Worm (Caenorhabditis elegans) whole organism, L1 larva: ENCODE data around the gene C44C10.7.

Experiments used
- Y116A8C.19 ChIP-seq: sonication (generic microtip); optimal IDR thresholded peaks from 2 replicates; lab custom pipeline; 2016; ENCODE audit warnings: missing compliant biosample characterization, missing genetic modification characterization, borderline replicate concordance
- alr-1 ChIP-seq: fragments of 200-800 bp; sonication (Bioruptor generic); optimal IDR thresholded peaks from 2 replicates; lab custom pipeline; 2018; ENCODE audit warnings: borderline replicate concordance, mild to moderate bottlenecking, missing genetic modification characterization, missing compliant biosample characterization
- blmp-1 ChIP-seq: fragments of 150-350 bp; optimal IDR thresholded peaks from 2 replicates; lab custom pipeline; 2014; ENCODE audit warnings: missing biosample characterization, missing genetic modification characterization
- ceh-8 ChIP-seq: fragments of 200-800 bp; sonication (Bioruptor generic); optimal IDR thresholded peaks from 2 replicates; lab custom pipeline; 2018; ENCODE audit warnings: mild to moderate bottlenecking, missing genetic modification characterization, moderate library complexity, missing compliant biosample characterization
- ceh-82 ChIP-seq, 3 experiments: fragments of 150-350 bp in 1 of 3; sonication (generic microtip) in 2 of 3; optimal IDR thresholded peaks; 2 replicates each; lab custom pipeline; 2014 to 2017; ENCODE audit warnings: missing biosample characterization in 3 of 3, missing genetic modification characterization in 3 of 3
- ceh-88 ChIP-seq: fragments of 200-800 bp; sonication (Bioruptor generic); IDR thresholded peaks from 2 replicates; pipeline ENCODE4 v1.3.6; 2022; ENCODE audit warnings: missing genetic modification characterization, missing compliant biosample characterization
- ceh-90 ChIP-seq: sonication (generic microtip); optimal IDR thresholded peaks from 2 replicates; lab custom pipeline; 2016; ENCODE audit warnings: missing genetic modification characterization, missing compliant biosample characterization
- ces-1 ChIP-seq: fragments of 150-350 bp; optimal IDR thresholded peaks from 2 replicates; lab custom pipeline; 2014; ENCODE audit warnings: missing biosample characterization, missing genetic modification reagents, missing genetic modification characterization
- dpl-1 ChIP-seq, 3 experiments: fragments of 150-350 bp in 2 of 3; sonication (generic microtip) in 1 of 3; optimal IDR thresholded peaks; 2 replicates each; lab custom pipeline; 2014 to 2017; ENCODE audit warnings: missing biosample characterization in 3 of 3, missing genetic modification characterization in 3 of 3, missing genetic modification reagents in 3 of 3
- dsc-1 ChIP-seq: sonication (generic microtip); optimal IDR thresholded peaks from 2 replicates; lab custom pipeline; 2016; ENCODE audit warnings: mild to moderate bottlenecking, missing genetic modification characterization, missing compliant biosample characterization
- efl-1 ChIP-seq, 4 experiments: fragments of 150-350 bp; optimal IDR thresholded peaks in 3 of 4; peaks in 1 of 4; 1 replicate in 1 of 4; 2 replicates in 3 of 4; lab custom pipeline; 2014; ENCODE audit warnings: missing biosample characterization in 2 of 4, missing genetic modification characterization in 2 of 4, missing genetic modification reagents in 2 of 4
- elt-3 ChIP-seq, 6 experiments: fragments of 150-350 bp in 1 of 6; sonication (generic microtip); optimal IDR thresholded peaks; 2 replicates each; lab custom pipeline; 2017 to 2018; ENCODE audit warnings: missing biosample characterization in 6 of 6, missing genetic modification characterization in 6 of 6, inconsistent platforms in 1 of 6
- fkh-10 ChIP-seq: sonication (generic microtip); optimal IDR thresholded peaks from 2 replicates; lab custom pipeline; 2017; ENCODE audit warnings: missing biosample characterization, missing genetic modification reagents, missing genetic modification characterization
- fkh-4 ChIP-seq: sonication (generic microtip); optimal IDR thresholded peaks from 2 replicates; lab custom pipeline; 2016; ENCODE audit warnings: missing compliant biosample characterization, missing genetic modification characterization, borderline replicate concordance
- fkh-8 ChIP-seq: sonication (generic microtip); optimal IDR thresholded peaks from 2 replicates; lab custom pipeline; 2016; ENCODE audit warnings: mild to moderate bottlenecking, missing genetic modification characterization, missing compliant biosample characterization
- grh-1 ChIP-seq: fragments of 200-800 bp; sonication (Bioruptor generic); IDR thresholded peaks from 2 replicates; pipeline ENCODE4 v1.3.6; 2022; ENCODE audit warnings: missing genetic modification reagents, missing genetic modification characterization, missing compliant biosample characterization
- lin-14 ChIP-seq: fragments of 200-800 bp; sonication (Bioruptor generic); optimal IDR thresholded peaks from 2 replicates; lab custom pipeline; 2018; ENCODE audit warnings: mild to moderate bottlenecking, missing genetic modification characterization, moderate library complexity, missing compliant biosample characterization
- lin-15B ChIP-seq: fragments of 150-350 bp; sonication (generic microtip); optimal IDR thresholded peaks from 3 replicates; lab custom pipeline; 2014; ENCODE audit warnings: missing biosample characterization, missing genetic modification characterization
- lsy-2 ChIP-seq, 2 experiments: fragments of 150-350 bp; optimal IDR thresholded peaks; 2 replicates each; lab custom pipeline; 2014; ENCODE audit warnings: missing biosample characterization in 2 of 2, missing genetic modification characterization in 2 of 2
- mab-9 ChIP-seq: fragments of 200-800 bp; sonication (Bioruptor generic); IDR thresholded peaks from 2 replicates; pipeline ENCODE4 v1.3.6; 2022; ENCODE audit warnings: missing genetic modification reagents, missing genetic modification characterization, missing compliant biosample characterization
- mdl-1 ChIP-seq, 2 experiments: fragments of 150-350 bp; optimal IDR thresholded peaks; 2 replicates each; lab custom pipeline; 2014 to 2017; ENCODE audit warnings: missing biosample characterization in 2 of 2, missing genetic modification characterization in 2 of 2, inconsistent platforms in 1 of 2
- mep-1 ChIP-seq: fragments of 150-350 bp; optimal IDR thresholded peaks from 2 replicates; lab custom pipeline; 2014; ENCODE audit warnings: missing biosample characterization, missing genetic modification characterization
- nhr-11 ChIP-seq: fragments of 150-350 bp; optimal IDR thresholded peaks from 2 replicates; lab custom pipeline; 2014; ENCODE audit warnings: missing biosample characterization, missing genetic modification characterization
- nhr-12 ChIP-seq: sonication (generic microtip); optimal IDR thresholded peaks from 2 replicates; lab custom pipeline; 2017; ENCODE audit warnings: missing biosample characterization, missing genetic modification characterization
- nhr-47 ChIP-seq: sonication (generic microtip); optimal IDR thresholded peaks from 2 replicates; lab custom pipeline; 2016; ENCODE audit warnings: mild to moderate bottlenecking, missing genetic modification characterization, moderate library complexity, missing compliant biosample characterization
- nhr-71 ChIP-seq: sonication (generic microtip); optimal IDR thresholded peaks from 2 replicates; lab custom pipeline; 2016; ENCODE audit warnings: mild to moderate bottlenecking, missing genetic modification characterization, moderate library complexity, missing compliant biosample characterization
- nhr-77 ChIP-seq: fragments of 150-350 bp; optimal IDR thresholded peaks from 2 replicates; lab custom pipeline; 2014; ENCODE audit warnings: missing biosample characterization, missing genetic modification characterization
- nhr-84 ChIP-seq: sonication (generic microtip); optimal IDR thresholded peaks from 2 replicates; lab custom pipeline; 2017; ENCODE audit warnings: missing biosample characterization, missing genetic modification characterization
- nhr-90 ChIP-seq: sonication (generic microtip); optimal IDR thresholded peaks from 2 replicates; lab custom pipeline; 2016; ENCODE audit warnings: mild to moderate bottlenecking, missing genetic modification characterization, missing compliant biosample characterization; ENCODE audit not compliant: poor library complexity
- rnt-1 ChIP-seq: sonication (generic microtip); optimal IDR thresholded peaks from 2 replicates; lab custom pipeline; 2016; ENCODE audit warnings: mild to moderate bottlenecking, missing genetic modification characterization, moderate library complexity, missing compliant biosample characterization
- skn-1 ChIP-seq: fragments of 150-350 bp; optimal IDR thresholded peaks from 2 replicates; lab custom pipeline; 2014; ENCODE audit warnings: missing biosample characterization, missing genetic modification characterization
- snu-23 ChIP-seq: sonication (generic microtip); optimal IDR thresholded peaks from 2 replicates; lab custom pipeline; 2016; ENCODE audit warnings: missing genetic modification characterization, missing compliant biosample characterization
- tbx-2 ChIP-seq: sonication (generic microtip); optimal IDR thresholded peaks from 2 replicates; lab custom pipeline; 2016; ENCODE audit warnings: missing genetic modification characterization, missing compliant biosample characterization
- unc-130 ChIP-seq: fragments of 150-350 bp; optimal IDR thresholded peaks from 2 replicates; lab custom pipeline; 2017; ENCODE audit warnings: missing biosample characterization, missing genetic modification characterization, inconsistent platforms
- ztf-11 ChIP-seq, 2 experiments: sonication (generic microtip); optimal IDR thresholded peaks; 2 replicates each; lab custom pipeline; 2016 to 2017; ENCODE audit warnings: missing genetic modification characterization in 2 of 2, missing biosample characterization in 1 of 2, missing compliant biosample characterization in 1 of 2

The C44C10.7 gene

DNA sequence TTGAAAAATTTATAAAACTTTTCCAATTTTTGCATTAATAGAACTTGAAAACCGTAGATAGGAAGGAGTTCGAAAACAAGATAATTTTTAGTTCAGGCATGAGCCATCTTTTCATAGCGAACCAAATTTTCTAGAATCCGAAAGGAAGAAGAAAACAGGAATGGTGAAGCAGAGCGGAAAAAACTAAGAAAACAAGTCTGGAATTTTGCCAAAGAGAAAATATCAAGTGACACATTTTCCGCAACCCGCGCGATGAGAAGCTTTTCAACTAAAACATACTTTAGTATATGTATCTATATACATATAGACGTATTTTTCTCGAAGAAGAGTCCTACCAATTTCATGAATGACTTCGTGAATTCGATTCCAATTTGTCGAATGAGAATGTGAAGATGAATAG, 46.5 kb downstream of the C44C10.7 start:
- TF ChIP-seq nhr-12 (tag; lab: Kevin White, UChicago) (no peak), alr-1 (tag; lab: Kevin White, UChicago) (no peak), unc-130 (tag; lab: Kevin White, UChicago) (no peak), efl-1 (optimal IDR thresholded peaks at IDR 0.05; lab: Kevin White, UChicago) (no peak), efl-1 (GFP tag; optimal IDR thresholded peaks at IDR 0.05 in 1 of 2; lab: Kevin White, UChicago) (peak in 1 of 2 experiments; percentile 66), nhr-84 (tag; lab: Kevin White, UChicago) (no peak), nhr-11 (tag; lab: Kevin White, UChicago) (no peak), elt-3 (tag; optimal IDR thresholded peaks at IDR 0.05; lab: Kevin White, UChicago) (no peak)

ce11 chrX:11640463-11640995, 47.5 kb downstream of the C44C10.7 start:
- TF ChIP-seq snu-23 (peak; percentile 15), ceh-88 (GFP tag; lab: Robert Waterston, UW) (no peak), ceh-82 (tag; optimal IDR thresholded peaks at IDR 0.05; lab: Kevin White, UChicago) (peak in 1 of 3 experiments; percentile 13), ceh-8 (GFP tag; lab: Kevin White, UChicago) (no peak), dsc-1 (peak; percentile 13), mab-9 (no peak), alr-1 (tag; lab: Kevin White, UChicago) (no peak), grh-1 (no peak), mdl-1 (tag; optimal IDR thresholded peaks at IDR 0.05; lab: Kevin White, UChicago) (no peak), dpl-1 (GFP tag; optimal IDR thresholded peaks at IDR 0.05; lab: Kevin White, UChicago) (no peak), skn-1 (tag; lab: Kevin White, UChicago) (no peak), rnt-1 (peak; percentile 18), lsy-2 (tag; optimal IDR thresholded peaks at IDR 0.05; lab: Kevin White, UChicago) (peak in 1 of 2 experiments; percentile 32), fkh-4 (tag; lab: Kevin White, UChicago) (no peak), lin-14 (GFP tag; lab: Kevin White, UChicago) (peak; percentile 81), fkh-8 (peak; percentile 11), nhr-77 (no peak), Y116A8C.19 (tag; lab: Kevin White, UChicago) (no peak), ces-1 (GFP tag; lab: Kevin White, UChicago) (no peak), efl-1 (optimal IDR thresholded peaks at IDR 0.05; lab: Kevin White, UChicago) (no peak), efl-1 (GFP tag; optimal IDR thresholded peaks at IDR 0.05 in 1 of 2; lab: Kevin White, UChicago) (no peak), nhr-71 (tag; lab: Kevin White, UChicago) (peak; percentile 50), fkh-10 (GFP tag; lab: Kevin White, UChicago) (peak; percentile 68), ceh-90 (no peak), ztf-11 (tag; optimal IDR thresholded peaks at IDR 0.05; lab: Kevin White, UChicago) (no peak), blmp-1 (tag; lab: Kevin White, UChicago) (no peak), mep-1 (tag; lab: Kevin White, UChicago) (peak; percentile 36)
- TF ChIP-seq, all 84 proteins: peak for 10

DNA sequence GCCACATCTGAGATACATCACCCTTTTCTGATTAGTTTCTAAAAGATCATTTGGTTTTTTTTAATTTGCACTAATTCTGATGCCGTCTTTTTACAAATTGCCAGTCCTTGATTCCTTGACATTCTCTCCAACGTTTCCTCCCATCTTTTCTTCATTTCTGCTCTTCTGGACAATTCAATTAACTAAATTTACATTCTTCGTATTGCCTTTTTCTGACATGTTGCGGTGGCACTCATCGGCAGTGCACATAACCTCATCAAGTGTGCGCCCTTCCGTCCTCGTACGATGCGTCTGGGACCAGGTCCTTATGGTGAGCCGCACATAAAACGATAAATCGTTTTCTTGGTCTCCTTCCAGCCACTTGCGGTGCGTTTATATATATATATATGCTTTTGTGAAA, 49.1 kb downstream of the C44C10.7 start:
- TF ChIP-seq tbx-2 (tag; lab: Kevin White, UChicago) (peak; percentile 23), lin-15B (tag; lab: Kevin White, UChicago) (no peak), nhr-47 (tag; lab: Kevin White, UChicago) (peak; percentile 13), lin-14 (GFP tag; lab: Kevin White, UChicago) (peak; percentile 65)

DNA sequence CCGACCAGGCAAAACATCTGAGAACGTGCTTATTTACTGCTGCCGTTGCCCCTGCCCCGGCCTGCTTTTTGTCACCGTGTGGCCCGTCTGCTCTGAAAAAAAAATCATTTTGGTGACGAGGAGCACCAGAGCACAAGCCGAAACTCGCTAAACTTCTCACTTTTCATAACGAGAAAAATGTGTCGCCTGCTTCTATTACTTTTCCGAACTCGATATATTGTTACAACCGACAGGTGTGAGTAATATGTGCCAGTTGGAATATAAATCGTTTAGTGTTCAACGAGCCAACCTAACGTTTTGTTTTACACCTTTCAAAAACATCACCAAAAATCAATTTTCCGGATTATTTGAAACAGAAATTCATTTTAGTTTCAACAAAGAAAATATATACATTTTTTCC, 50.3 kb downstream of the C44C10.7 start:
- TF ChIP-seq dsc-1 (peak; percentile 53), nhr-90 (tag; lab: Kevin White, UChicago) (no peak)
